Worm (Caenorhabditis elegans) whole organism, young adult: ENCODE measurements around the gene nck-1.
A peak's percentile ranks its signal among the peaks of the same experiment; 100 is the strongest.

Source experiments
- B0019.2 ChIP-seq: fragments of 200-800 bp; sonication (Bioruptor generic); conservative IDR thresholded peaks from 2 replicates; pipeline ENCODE4 v1.3.6; 2022; ENCODE audit warnings: missing genetic modification reagents, missing genetic modification characterization, missing compliant biosample characterization
- F10E7.11 ChIP-seq: sonication (generic microtip); optimal IDR thresholded peaks from 2 replicates; lab custom pipeline; 2017; ENCODE audit warnings: mild to moderate bottlenecking, missing genetic modification characterization, moderate library complexity, missing compliant biosample characterization
- F23B12.7 ChIP-seq: sonication (generic microtip); optimal IDR thresholded peaks from 2 replicates; lab custom pipeline; 2017; ENCODE audit warnings: missing genetic modification characterization, mild to moderate bottlenecking, missing compliant biosample characterization, antibody characterized with exemption, moderate library complexity; ENCODE audit not compliant: insufficient read depth
- F52B5.7 ChIP-seq: sonication (generic microtip); optimal IDR thresholded peaks from 2 replicates; lab custom pipeline; 2016; ENCODE audit warnings: mild to moderate bottlenecking, missing genetic modification characterization, missing compliant biosample characterization
- F57A8.1 ChIP-seq: fragments of 200-800 bp; sonication (Bioruptor generic); optimal IDR thresholded peaks from 2 replicates; lab custom pipeline; 2018; ENCODE audit warnings: mild to moderate bottlenecking, missing genetic modification characterization, moderate library complexity, missing compliant biosample characterization
- Y56A3A.18 ChIP-seq: fragments of 200-800 bp; sonication (Bioruptor generic); IDR thresholded peaks from 2 replicates; pipeline ENCODE4 v1.3.6; 2022; ENCODE audit warnings: missing genetic modification reagents, missing genetic modification characterization, missing compliant biosample characterization
- Y79H2A.3 ChIP-seq: fragments of 200-800 bp; sonication (Bioruptor generic); conservative IDR thresholded peaks from 2 replicates; pipeline ENCODE4 v1.3.6; 2022; ENCODE audit warnings: missing genetic modification reagents, missing genetic modification characterization, missing compliant biosample characterization
- ama-1 ChIP-seq, 3 experiments: fragments of 150-350 bp in 1 of 3; sonication (generic microtip) in 2 of 3; optimal IDR thresholded peaks; 2 replicates each; lab custom pipeline; 2014 to 2018; ENCODE audit warnings: missing biosample characterization in 2 of 3, missing genetic modification characterization in 2 of 3, missing genetic modification reagents in 2 of 3
- aptf-2 ChIP-seq: fragments of 200-800 bp; sonication (Bioruptor generic); conservative IDR thresholded peaks from 2 replicates; pipeline ENCODE4 v1.3.6; 2022; ENCODE audit warnings: missing genetic modification reagents, missing genetic modification characterization, missing compliant biosample characterization
- athp-1 ChIP-seq: sonication (generic microtip); optimal IDR thresholded peaks from 2 replicates; lab custom pipeline; 2017; ENCODE audit warnings: mild to moderate bottlenecking, missing genetic modification characterization, missing compliant biosample characterization
- bed-2 ChIP-seq: fragments of 200-800 bp; sonication (Bioruptor generic); IDR thresholded peaks from 2 replicates; pipeline ENCODE4 v1.3.6; 2022; ENCODE audit warnings: missing genetic modification reagents, missing genetic modification characterization, missing compliant biosample characterization
- ccch-3 ChIP-seq: fragments of 200-800 bp; sonication (Bioruptor generic); optimal IDR thresholded peaks from 2 replicates; lab custom pipeline; 2018; ENCODE audit warnings: mild to moderate bottlenecking, missing genetic modification characterization, missing compliant biosample characterization
- cebp-1 ChIP-seq, 2 experiments: fragments of 200-800 bp in 1 of 2; sonication (Bioruptor generic) in 1 of 2; sonication (generic microtip) in 1 of 2; IDR thresholded peaks in 1 of 2; optimal IDR thresholded peaks in 1 of 2; 2 replicates each; pipeline versions ENCODE4 v1.3.6 to Lab custom; 2017 to 2022; ENCODE audit warnings: missing compliant biosample characterization in 2 of 2, missing genetic modification characterization in 2 of 2, mild to moderate bottlenecking in 1 of 2, missing genetic modification reagents in 1 of 2, moderate library complexity in 1 of 2
- cebp-2 ChIP-seq: fragments of 200-800 bp; sonication (Bioruptor generic); IDR thresholded peaks from 2 replicates; pipeline ENCODE4 v1.3.6; 2022; ENCODE audit warnings: missing genetic modification characterization, missing compliant biosample characterization
- ceh-27 ChIP-seq: fragments of 200-800 bp; sonication (Bioruptor generic); optimal IDR thresholded peaks from 2 replicates; lab custom pipeline; 2018; ENCODE audit warnings: mild to moderate bottlenecking, missing genetic modification characterization, moderate library complexity, missing compliant biosample characterization
- ceh-40 ChIP-seq: fragments of 200-800 bp; sonication (Bioruptor generic); IDR thresholded peaks from 2 replicates; pipeline ENCODE4 v1.3.6; 2022; ENCODE audit warnings: missing genetic modification characterization, missing compliant biosample characterization
- ceh-58 ChIP-seq: fragments of 200-800 bp; sonication (Bioruptor generic); IDR thresholded peaks from 2 replicates; pipeline ENCODE4 v1.3.6; 2022; ENCODE audit warnings: missing genetic modification characterization, missing compliant biosample characterization
- ceh-91 ChIP-seq: fragments of 200-800 bp; sonication (Bioruptor generic); IDR thresholded peaks from 2 replicates; pipeline ENCODE4 v1.3.6; 2022; ENCODE audit warnings: missing genetic modification reagents, missing genetic modification characterization, missing compliant biosample characterization
- dox-1 ChIP-seq: fragments of 200-800 bp; sonication (Bioruptor generic); IDR thresholded peaks from 2 replicates; pipeline ENCODE4 v1.3.6; 2022; ENCODE audit warnings: missing genetic modification reagents, missing genetic modification characterization, missing compliant biosample characterization
- dpl-1 ChIP-seq: fragments of 150-350 bp; optimal IDR thresholded peaks from 2 replicates; lab custom pipeline; 2014; ENCODE audit warnings: missing biosample characterization, missing genetic modification reagents, missing genetic modification characterization
- egl-18 ChIP-seq: fragments of 200-800 bp; sonication (Bioruptor generic); IDR thresholded peaks from 2 replicates; pipeline ENCODE4 v1.3.6; 2022; ENCODE audit warnings: missing genetic modification reagents, missing genetic modification characterization, missing compliant biosample characterization
- ets-4 ChIP-seq: fragments of 200-800 bp; sonication (Bioruptor generic); optimal IDR thresholded peaks from 2 replicates; lab custom pipeline; 2018; ENCODE audit warnings: mild to moderate bottlenecking, missing genetic modification characterization, missing compliant biosample characterization
- gei-17 ChIP-seq: fragments of 200-800 bp; sonication (Bioruptor generic); optimal IDR thresholded peaks from 2 replicates; lab custom pipeline; 2018; ENCODE audit warnings: mild to moderate bottlenecking, missing genetic modification characterization, missing compliant biosample characterization
- lin-26 ChIP-seq: fragments of 200-800 bp; sonication (Bioruptor generic); IDR thresholded peaks from 2 replicates; pipeline ENCODE4 v1.3.6; 2022; ENCODE audit warnings: missing genetic modification reagents, missing genetic modification characterization, missing compliant biosample characterization
- lin-40 ChIP-seq: sonication (generic microtip); optimal IDR thresholded peaks from 2 replicates; lab custom pipeline; 2016; ENCODE audit warnings: missing genetic modification characterization, mild to moderate bottlenecking, missing compliant biosample characterization, missing genotype, missing genetic modification reagents
- lin-54 ChIP-seq: fragments of 200-800 bp; sonication (Bioruptor generic); optimal IDR thresholded peaks from 2 replicates; lab custom pipeline; 2018; ENCODE audit warnings: mild to moderate bottlenecking, missing genetic modification characterization, missing compliant biosample characterization
- lir-1 ChIP-seq: fragments of 200-800 bp; sonication (Bioruptor generic); conservative IDR thresholded peaks from 2 replicates; pipeline ENCODE4 v1.3.6; 2022; ENCODE audit warnings: missing genetic modification reagents, missing genetic modification characterization, missing compliant biosample characterization
- lsl-1 ChIP-seq: fragments of 200-800 bp; sonication (Bioruptor generic); optimal IDR thresholded peaks from 2 replicates; lab custom pipeline; 2018; ENCODE audit warnings: mild to moderate bottlenecking, missing genetic modification characterization, moderate library complexity, missing compliant biosample characterization
- madf-10 ChIP-seq: sonication (generic microtip); optimal IDR thresholded peaks from 2 replicates; lab custom pipeline; 2016; ENCODE audit warnings: mild to moderate bottlenecking, missing genetic modification characterization, missing compliant biosample characterization
- madf-3 ChIP-seq: fragments of 200-800 bp; sonication (Bioruptor generic); IDR thresholded peaks from 2 replicates; pipeline ENCODE4 v1.3.6; 2022; ENCODE audit warnings: missing genetic modification reagents, missing genetic modification characterization, missing compliant biosample characterization
- mxl-1 ChIP-seq: sonication (generic microtip); optimal IDR thresholded peaks from 2 replicates; lab custom pipeline; 2016; ENCODE audit warnings: missing genetic modification characterization, missing compliant biosample characterization
- nhr-120 ChIP-seq: fragments of 200-800 bp; sonication (Bioruptor generic); IDR thresholded peaks from 2 replicates; pipeline ENCODE4 v1.3.6; 2022; ENCODE audit warnings: missing genetic modification characterization, missing compliant biosample characterization
- nhr-90 ChIP-seq: sonication (generic microtip); optimal IDR thresholded peaks from 2 replicates; lab custom pipeline; 2016; ENCODE audit warnings: missing genotype, mild to moderate bottlenecking, missing genetic modification characterization, missing compliant biosample characterization
- pbrm-1 ChIP-seq: fragments of 200-800 bp; sonication (Bioruptor generic); IDR thresholded peaks from 2 replicates; pipeline ENCODE4 v1.3.6; 2022; ENCODE audit warnings: missing genetic modification reagents, missing genetic modification characterization, missing compliant biosample characterization
- rcor-1 ChIP-seq: fragments of 200-800 bp; sonication (Bioruptor generic); IDR thresholded peaks from 2 replicates; pipeline ENCODE4 v1.3.6; 2022; ENCODE audit warnings: missing genetic modification reagents, missing genetic modification characterization, missing compliant biosample characterization
- repo-1 ChIP-seq: sonication (generic microtip); optimal IDR thresholded peaks from 2 replicates; lab custom pipeline; 2017; ENCODE audit warnings: mild to moderate bottlenecking, missing genetic modification characterization, missing compliant biosample characterization
- rpc-1 ChIP-seq, 2 experiments: fragments of 150-350 bp in 1 of 2; sonication (generic microtip) in 1 of 2; optimal IDR thresholded peaks; 2 replicates each; lab custom pipeline; 2014 to 2018; ENCODE audit warnings: missing biosample characterization in 1 of 2, missing genetic modification characterization in 1 of 2, missing genetic modification reagents in 1 of 2, missing genotype in 1 of 2
- sea-2 ChIP-seq: fragments of 200-800 bp; sonication (Bioruptor generic); IDR thresholded peaks from 2 replicates; pipeline ENCODE4 v1.3.6; 2022; ENCODE audit warnings: missing genetic modification characterization, missing compliant biosample characterization
- snpc-3.4 ChIP-seq: sonication (generic microtip); optimal IDR thresholded peaks from 2 replicates; lab custom pipeline; 2017; ENCODE audit warnings: missing genetic modification characterization, mild to moderate bottlenecking, missing compliant biosample characterization, antibody characterized with exemption, moderate library complexity, missing genotype, missing genetic modification reagents
- sptf-2 ChIP-seq: fragments of 200-800 bp; sonication (Bioruptor generic); optimal IDR thresholded peaks from 2 replicates; lab custom pipeline; 2018; ENCODE audit warnings: mild to moderate bottlenecking, missing genetic modification characterization, missing compliant biosample characterization
- tlf-1 ChIP-seq: fragments of 200-800 bp; sonication (Bioruptor generic); optimal IDR thresholded peaks from 2 replicates; lab custom pipeline; 2018; ENCODE audit warnings: mild to moderate bottlenecking, missing genetic modification characterization, missing compliant biosample characterization
- unc-130 ChIP-seq: sonication (generic microtip); optimal IDR thresholded peaks from 2 replicates; lab custom pipeline; 2016; ENCODE audit warnings: missing genetic modification reagents, missing genetic modification characterization, missing compliant biosample characterization
- zfh-2 ChIP-seq: fragments of 200-800 bp; sonication (Bioruptor generic); conservative IDR thresholded peaks from 2 replicates; pipeline ENCODE4 v1.3.6; 2022; ENCODE audit warnings: missing genetic modification reagents, missing genetic modification characterization, missing compliant biosample characterization
- ztf-18 ChIP-seq: sonication (generic microtip); optimal IDR thresholded peaks from 2 replicates; lab custom pipeline; 2016; ENCODE audit warnings: missing genotype, mild to moderate bottlenecking, missing genetic modification characterization, missing compliant biosample characterization
- ztf-25 ChIP-seq: fragments of 200-800 bp; sonication (Bioruptor generic); IDR thresholded peaks from 2 replicates; pipeline ENCODE4 v1.3.6; 2022; ENCODE audit warnings: missing genetic modification reagents, missing genetic modification characterization, missing compliant biosample characterization
- ztf-28 ChIP-seq: fragments of 200-800 bp; sonication (Bioruptor generic); IDR thresholded peaks from 2 replicates; pipeline ENCODE4 v1.3.6; 2022; ENCODE audit warnings: missing genetic modification reagents, missing genetic modification characterization, missing compliant biosample characterization

nck-1 gene

ce11 chrX:4145051-4145826 lies 8.0 kb downstream of the nck-1 start (continued):
- TF ChIP-seq ceh-91 (GFP tag; lab: Robert Waterston, UW) (no peak), F52B5.7 (tag; lab: Kevin White, UChicago) (no peak), mxl-1 (tag; lab: Kevin White, UChicago) (no peak), lin-54 (GFP tag; lab: Kevin White, UChicago) (no peak), madf-3 (no peak), B0019.2 (GFP tag; lab: Robert Waterston, UW) (no peak), F57A8.1 (GFP tag; lab: Kevin White, UChicago) (no peak), pbrm-1 (GFP tag; lab: Robert Waterston, UW) (peak; percentile 58), nhr-90 (tag; lab: Kevin White, UChicago) (peak; percentile 7), snpc-3.4 (tag; lab: Kevin White, UChicago) (no peak), ceh-40 (GFP tag; lab: Robert Waterston, UW) (peak; percentile 68), lir-1 (peak; percentile 22; the same call in 1 of the 2 replicates), rcor-1 (GFP tag; lab: Robert Waterston, UW) (no peak; the same call in 1 of the 2 replicates), dox-1 (GFP tag; lab: Robert Waterston, UW) (peak; percentile 35), athp-1 (tag; lab: Kevin White, UChicago) (no peak), zfh-2 (GFP tag; lab: Robert Waterston, UW) (peak; percentile 74), sea-2 (GFP tag; lab: Robert Waterston, UW) (peak; percentile 53; the same call in 1 of the 2 replicates), tlf-1 (GFP tag; lab: Kevin White, UChicago) (no peak), ets-4 (GFP tag; lab: Kevin White, UChicago) (no peak), ceh-58 (no peak), Y79H2A.3 (no peak), ceh-27 (no peak), F23B12.7 (peak; percentile 38), cebp-1 (GFP tag; IDR thresholded peaks at IDR 0.05; lab: Robert Waterston, UW) (no peak), cebp-1 (tag; optimal IDR thresholded peaks at IDR 0.05; lab: Kevin White, UChicago) (peak; percentile 76), gei-17 (GFP tag; lab: Kevin White, UChicago) (no peak), rpc-1 (optimal IDR thresholded peaks at IDR 0.05; lab: Kevin White, UChicago) (no peak), rpc-1 (tag; optimal IDR thresholded peaks at IDR 0.05; lab: Kevin White, UChicago) (no peak), aptf-2 (GFP tag; lab: Robert Waterston, UW) (no peak), unc-130 (GFP tag; lab: Kevin White, UChicago) (no peak), ztf-28 (GFP tag; lab: Robert Waterston, UW) (no peak), bed-2 (GFP tag; lab: Robert Waterston, UW) (no peak), sptf-2 (no peak), repo-1 (tag; lab: Kevin White, UChicago) (no peak), dpl-1 (no peak), cebp-2 (GFP tag; lab: Robert Waterston, UW) (no peak), lin-40 (tag; lab: Kevin White, UChicago) (peak; percentile 41), Y56A3A.18 (GFP tag; lab: Robert Waterston, UW) (no peak), ztf-25 (peak; percentile 43; the same call in 1 of the 2 replicates), madf-10 (tag; lab: Kevin White, UChicago) (no peak), F10E7.11 (tag; lab: Kevin White, UChicago) (no peak), nhr-120 (GFP tag; lab: Robert Waterston, UW) (0 out of 2 replicates have a peak, but pooled peaks have one; percentile 45), ztf-18 (no peak), ccch-3 (GFP tag; lab: Kevin White, UChicago) (no peak), egl-18 (GFP tag; lab: Robert Waterston, UW) (no peak), lsl-1 (GFP tag; lab: Kevin White, UChicago) (no peak), lin-26 (GFP tag; lab: Robert Waterston, UW) (peak; percentile 48), ama-1 (optimal IDR thresholded peaks at IDR 0.05; lab: Kevin White, UChicago) (no peak), ama-1 (GFP tag; optimal IDR thresholded peaks at IDR 0.05; lab: Kevin White, UChicago) (no peak)
